Worm (Caenorhabditis elegans) whole organism, mixed stage, embryonic: ENCODE data around the gene W07G4.7.

Source experiments
- M03D4.4 ChIP-seq: sonication (generic microtip); optimal IDR thresholded peaks from 2 replicates; lab custom pipeline; 2017; ENCODE audit warnings: mild to moderate bottlenecking, missing genetic modification characterization, missing compliant biosample characterization
- bed-3 ChIP-seq: fragments of 200-800 bp; sonication (Bioruptor generic); optimal IDR thresholded peaks from 3 replicates; lab custom pipeline; 2018; ENCODE audit warnings: mild to moderate bottlenecking, missing genetic modification characterization, moderate library complexity, missing compliant biosample characterization
- blmp-1 ChIP-seq: fragments of 150-350 bp; optimal IDR thresholded peaks from 2 replicates; lab custom pipeline; 2014; ENCODE audit warnings: missing biosample characterization, missing genetic modification characterization
- ceh-39 ChIP-seq: fragments of 150-350 bp; optimal IDR thresholded peaks from 2 replicates; lab custom pipeline; 2014; ENCODE audit warnings: missing biosample characterization, missing genetic modification characterization
- ceh-43 ChIP-seq: fragments of 200-800 bp; sonication (Bioruptor generic); optimal IDR thresholded peaks from 2 replicates; lab custom pipeline; 2018; ENCODE audit warnings: mild to moderate bottlenecking, missing genetic modification characterization, moderate library complexity, missing compliant biosample characterization
- ceh-83 ChIP-seq: fragments of 200-800 bp; sonication (Bioruptor generic); optimal IDR thresholded peaks from 2 replicates; lab custom pipeline; 2018; ENCODE audit warnings: mild to moderate bottlenecking, missing genetic modification characterization, missing compliant biosample characterization
- ces-1 ChIP-seq: fragments of 150-350 bp; optimal IDR thresholded peaks from 2 replicates; lab custom pipeline; 2014; ENCODE audit warnings: missing biosample characterization, missing genetic modification reagents, missing genetic modification characterization
- cnd-1 ChIP-seq: fragments of 200-800 bp; sonication (Bioruptor generic); optimal IDR thresholded peaks from 2 replicates; lab custom pipeline; 2018; ENCODE audit warnings: mild to moderate bottlenecking, missing genetic modification characterization, missing compliant biosample characterization
- drap-1 ChIP-seq: fragments of 200-800 bp; sonication (Bioruptor generic); optimal IDR thresholded peaks from 3 replicates; lab custom pipeline; 2018; ENCODE audit warnings: mild to moderate bottlenecking, missing genetic modification characterization, missing compliant biosample characterization
- elt-1 ChIP-seq: sonication (generic microtip); optimal IDR thresholded peaks from 2 replicates; lab custom pipeline; 2017; ENCODE audit warnings: missing genetic modification characterization, mild to moderate bottlenecking, missing compliant biosample characterization, antibody characterized with exemption, moderate library complexity, borderline replicate concordance; ENCODE audit not compliant: insufficient read depth
- elt-3 ChIP-seq: fragments of 150-350 bp; optimal IDR thresholded peaks from 2 replicates; lab custom pipeline; 2014; ENCODE audit warnings: missing biosample characterization, missing genetic modification characterization
- flh-1 ChIP-seq: fragments of 200-800 bp; sonication (Bioruptor generic); optimal IDR thresholded peaks from 2 replicates; lab custom pipeline; 2018; ENCODE audit warnings: mild to moderate bottlenecking, missing genetic modification characterization, moderate library complexity, missing compliant biosample characterization
- ham-2 ChIP-seq: fragments of 200-800 bp; sonication (Bioruptor generic); optimal IDR thresholded peaks from 2 replicates; lab custom pipeline; 2018; ENCODE audit warnings: mild to moderate bottlenecking, missing genetic modification characterization, missing compliant biosample characterization
- hlh-1 ChIP-seq: fragments of 150-350 bp; optimal IDR thresholded peaks from 2 replicates; lab custom pipeline; 2014; ENCODE audit warnings: missing biosample characterization, missing genetic modification reagents, missing genetic modification characterization
- lin-13 ChIP-seq: fragments of 150-350 bp; optimal IDR thresholded peaks from 2 replicates; lab custom pipeline; 2014; ENCODE audit warnings: missing biosample characterization, missing genetic modification characterization
- lin-32 ChIP-seq: fragments of 200-800 bp; sonication (Bioruptor generic); optimal IDR thresholded peaks from 2 replicates; lab custom pipeline; 2018; ENCODE audit warnings: mild to moderate bottlenecking, missing genetic modification characterization, missing compliant biosample characterization
- lsy-2 ChIP-seq: fragments of 150-350 bp; optimal IDR thresholded peaks from 2 replicates; lab custom pipeline; 2014; ENCODE audit warnings: missing biosample characterization, missing genetic modification characterization
- mab-5 ChIP-seq: fragments of 150-350 bp; optimal IDR thresholded peaks from 2 replicates; lab custom pipeline; 2014; ENCODE audit warnings: missing biosample characterization, missing genetic modification characterization
- mep-1 ChIP-seq: fragments of 150-350 bp; optimal IDR thresholded peaks from 2 replicates; lab custom pipeline; 2017; ENCODE audit warnings: missing biosample characterization, missing genetic modification reagents, missing genetic modification characterization, inconsistent platforms
- mls-2 ChIP-seq: sonication (generic microtip); optimal IDR thresholded peaks from 2 replicates; lab custom pipeline; 2016; ENCODE audit warnings: mild to moderate bottlenecking, missing genetic modification characterization, moderate library complexity, missing compliant biosample characterization
- nhr-12 ChIP-seq: fragments of 150-350 bp; optimal IDR thresholded peaks from 2 replicates; lab custom pipeline; 2014; ENCODE audit warnings: missing biosample characterization, missing genetic modification characterization
- nhr-2 ChIP-seq: fragments of 150-350 bp; optimal IDR thresholded peaks from 2 replicates; lab custom pipeline; 2014; ENCODE audit warnings: missing biosample characterization, missing genetic modification characterization
- nhr-237 ChIP-seq: fragments of 150-350 bp; optimal IDR thresholded peaks from 2 replicates; lab custom pipeline; 2014; ENCODE audit warnings: missing biosample characterization, missing genetic modification characterization
- nhr-28 ChIP-seq: fragments of 150-350 bp; optimal IDR thresholded peaks from 2 replicates; lab custom pipeline; 2014; ENCODE audit warnings: missing biosample characterization, missing genetic modification characterization
- nhr-76 ChIP-seq: sonication (generic microtip); optimal IDR thresholded peaks from 2 replicates; lab custom pipeline; 2017; ENCODE audit warnings: missing biosample characterization, missing genetic modification characterization
- pha-4 ChIP-seq: fragments of 150-350 bp; optimal IDR thresholded peaks from 2 replicates; lab custom pipeline; 2018; ENCODE audit warnings: missing biosample characterization, missing genetic modification reagents, missing genetic modification characterization
- sem-2 ChIP-seq: fragments of 200-800 bp; sonication (Bioruptor generic); optimal IDR thresholded peaks from 2 replicates; lab custom pipeline; 2018; ENCODE audit warnings: mild to moderate bottlenecking, missing genetic modification characterization, missing compliant biosample characterization
- snpc-4 ChIP-seq: fragments of 150-350 bp; optimal IDR thresholded peaks from 2 replicates; lab custom pipeline; 2014; ENCODE audit warnings: missing biosample characterization, missing genetic modification characterization
- sptf-1 ChIP-seq: sonication (generic microtip); optimal IDR thresholded peaks from 2 replicates; lab custom pipeline; 2017; ENCODE audit warnings: mild to moderate bottlenecking, missing genetic modification characterization, moderate library complexity, missing compliant biosample characterization
- tbx-8 ChIP-seq: fragments of 200-800 bp; sonication (Bioruptor generic); optimal IDR thresholded peaks from 2 replicates; lab custom pipeline; 2018; ENCODE audit warnings: mild to moderate bottlenecking, missing genetic modification characterization, moderate library complexity, missing compliant biosample characterization
- unc-120 ChIP-seq: sonication (generic microtip); optimal IDR thresholded peaks from 2 replicates; lab custom pipeline; 2017; ENCODE audit warnings: missing genetic modification characterization, missing compliant biosample characterization; ENCODE audit not compliant: poor library complexity, severe bottlenecking
- unc-39 ChIP-seq: fragments of 150-350 bp; optimal IDR thresholded peaks from 2 replicates; lab custom pipeline; 2014; ENCODE audit warnings: missing biosample characterization, missing genetic modification characterization
- unc-62 ChIP-seq: fragments of 150-350 bp; optimal IDR thresholded peaks from 2 replicates; lab custom pipeline; 2014; ENCODE audit warnings: missing biosample characterization, missing genetic modification reagents, missing genetic modification characterization
- zip-8 ChIP-seq: fragments of 150-350 bp; optimal IDR thresholded peaks from 2 replicates; lab custom pipeline; 2014; ENCODE audit warnings: missing biosample characterization, missing genetic modification characterization
- ztf-11 ChIP-seq: fragments of 150-350 bp; optimal IDR thresholded peaks from 2 replicates; lab custom pipeline; 2014; ENCODE audit warnings: missing biosample characterization, missing genetic modification characterization

Gene W07G4.7

ce11 chrV:13003378-13003777 lies 31.1 kb downstream of the W07G4.7 start:
- TF ChIP-seq flh-1 (GFP tag; lab: Kevin White, UChicago) (peak; percentile 41), bed-3 (peak; percentile 74), lin-32 (GFP tag; lab: Kevin White, UChicago) (peak; percentile 86), M03D4.4 (tag; lab: Kevin White, UChicago) (peak; percentile 87), ztf-11 (tag; lab: Kevin White, UChicago) (no peak), sptf-1 (tag; lab: Kevin White, UChicago) (peak; percentile 93), elt-3 (tag; lab: Kevin White, UChicago) (no peak), nhr-28 (tag; lab: Kevin White, UChicago) (peak; percentile 69), ceh-43 (GFP tag; lab: Kevin White, UChicago) (peak; percentile 78), sem-2 (GFP tag; lab: Kevin White, UChicago) (peak; percentile 80), lsy-2 (tag; lab: Kevin White, UChicago) (no peak), elt-1 (tag; lab: Kevin White, UChicago) (peak; percentile 16), nhr-237 (tag; lab: Kevin White, UChicago) (peak; percentile 10), blmp-1 (tag; lab: Kevin White, UChicago) (no peak), hlh-1 (no peak), snpc-4 (no peak), lin-13 (tag; lab: Kevin White, UChicago) (peak; percentile 43), cnd-1 (tag; lab: Kevin White, UChicago) (peak; percentile 79), nhr-12 (no peak), unc-120 (peak; percentile 87), ces-1 (GFP tag; lab: Kevin White, UChicago) (no peak), tbx-8 (GFP tag; lab: Kevin White, UChicago) (peak; percentile 62), zip-8 (tag; lab: Kevin White, UChicago) (no peak), ceh-83 (GFP tag; lab: Kevin White, UChicago) (peak; percentile 92), nhr-2 (tag; lab: Kevin White, UChicago) (no peak), mab-5 (tag; lab: Kevin White, UChicago) (no peak), mep-1 (tag; lab: Kevin White, UChicago) (peak; percentile 26), ham-2 (peak; percentile 90), mls-2 (tag; lab: Kevin White, UChicago) (peak; percentile 94), unc-62 (GFP tag; lab: Kevin White, UChicago) (peak; percentile 37), drap-1 (GFP tag; lab: Kevin White, UChicago) (peak; percentile 87), unc-39 (tag; lab: Kevin White, UChicago) (no peak), nhr-76 (tag; lab: Kevin White, UChicago) (no peak), pha-4 (tag; lab: Kevin White, UChicago) (peak; percentile 29), ceh-39 (no peak)
- TF ChIP-seq, all 35 proteins: peak for 21

- TF ChIP-seq mab-5 (tag; lab: Kevin White, UChicago) = no peak
- no peak for TF ChIP-seq blmp-1 (tag; lab: Kevin White, UChicago)
- no peak for TF ChIP-seq mls-2 (tag; lab: Kevin White, UChicago)
- TF ChIP-seq lsy-2 (tag; lab: Kevin White, UChicago) = no peak
- no peak for TF ChIP-seq ceh-83 (GFP tag; lab: Kevin White, UChicago)
- no peak for TF ChIP-seq hlh-1
- TF ChIP-seq nhr-237 (tag; lab: Kevin White, UChicago) = no peak
- TF ChIP-seq flh-1 (GFP tag; lab: Kevin White, UChicago) = no peak
These were observed 32.4 kb downstream of the W07G4.7 start, which contains the start of gene inft-2 for ce11 chrV:13002070-13002469. TSS of gene inft-2 (plus strand) at chrV:13002317.

ce11 chrV:13000068-13000467 lies 34.4 kb downstream of the W07G4.7 start:
- no peak for TF ChIP-seq unc-62 (GFP tag; lab: Kevin White, UChicago)
- no peak for TF ChIP-seq tbx-8 (GFP tag; lab: Kevin White, UChicago)
- no peak for TF ChIP-seq hlh-1
- no peak for TF ChIP-seq ham-2
- TF ChIP-seq sptf-1 (tag; lab: Kevin White, UChicago) = no peak
- TF ChIP-seq mab-5 (tag; lab: Kevin White, UChicago) = no peak
- TF ChIP-seq zip-8 (tag; lab: Kevin White, UChicago) = no peak
- no peak for TF ChIP-seq mls-2 (tag; lab: Kevin White, UChicago)
- TF ChIP-seq ceh-39 = no peak
- TF ChIP-seq blmp-1 (tag; lab: Kevin White, UChicago) = no peak
- TF ChIP-seq cnd-1 (tag; lab: Kevin White, UChicago) = no peak
- TF ChIP-seq sem-2 (GFP tag; lab: Kevin White, UChicago) = no peak
- TF ChIP-seq snpc-4 = no peak
- no peak for TF ChIP-seq nhr-28 (tag; lab: Kevin White, UChicago)
- TF ChIP-seq flh-1 (GFP tag; lab: Kevin White, UChicago) = no peak
- no peak for TF ChIP-seq unc-39 (tag; lab: Kevin White, UChicago)
- TF ChIP-seq ceh-83 (GFP tag; lab: Kevin White, UChicago) = no peak
